Fruit fly (Drosophila melanogaster) whole organism, wandering third instar larva: ENCODE results near the gene CG11454.

Experiments used
- Abd-B ChIP-seq: fragments of >200 bp; optimal IDR thresholded peaks from 2 replicates; lab custom pipeline; 2017; ENCODE audit warnings: missing biosample characterization, missing genetic modification characterization
- CG9705 ChIP-seq: fragments of 200-800 bp; sonication (Bioruptor generic); optimal IDR thresholded peaks from 2 replicates; lab custom pipeline; 2018; ENCODE audit warnings: missing biosample characterization, mild to moderate bottlenecking, missing genetic modification characterization
- CrebA ChIP-seq: fragments of 200-800 bp; sonication (Bioruptor generic); optimal IDR thresholded peaks from 2 replicates; lab custom pipeline; 2016; ENCODE audit warnings: missing biosample characterization, mild to moderate bottlenecking, missing genetic modification characterization, borderline replicate concordance
- Dfd ChIP-seq: fragments of >200 bp; optimal IDR thresholded peaks from 2 replicates; lab custom pipeline; 2017; ENCODE audit warnings: missing biosample characterization, missing genetic modification characterization
- Dif ChIP-seq: fragments of 200-275, 200-300 bp; sonication (Bioruptor generic); optimal IDR thresholded peaks from 2 replicates; lab custom pipeline; 2018; ENCODE audit warnings: missing biosample characterization, missing genetic modification characterization; ENCODE audit not compliant: partially characterized antibody
- GATAd ChIP-seq: sonication (Bioruptor generic); optimal IDR thresholded peaks from 2 replicates; lab custom pipeline; 2016; ENCODE audit warnings: missing biosample characterization, missing genetic modification characterization
- HLH106 ChIP-seq: fragments of 200-800 bp; optimal IDR thresholded peaks from 3 replicates; lab custom pipeline; 2019; ENCODE audit warnings: missing biosample characterization, mild to moderate bottlenecking, missing genetic modification characterization, moderate library complexity
- Hnf4 ChIP-seq: fragments of 200-800 bp; sonication (Bioruptor generic); optimal IDR thresholded peaks from 2 replicates; lab custom pipeline; 2016; ENCODE audit warnings: missing biosample characterization, mild to moderate bottlenecking, missing genetic modification characterization
- Hr78 ChIP-seq: fragments of >200 bp; optimal IDR thresholded peaks from 2 replicates; lab custom pipeline; 2017; ENCODE audit warnings: missing biosample characterization, missing genetic modification characterization
- Hr83 ChIP-seq: fragments of 200-300 bp; sonication (Bioruptor generic); optimal IDR thresholded peaks from 2 replicates; lab custom pipeline; 2016; ENCODE audit warnings: missing biosample characterization, mild to moderate bottlenecking, missing genetic modification characterization, moderate library complexity; ENCODE audit not compliant: poor library complexity, severe bottlenecking
- Jra ChIP-seq: sonication (Bioruptor generic); optimal IDR thresholded peaks from 2 replicates; lab custom pipeline; 2016; ENCODE audit warnings: missing biosample characterization, missing genetic modification characterization
- Mio ChIP-seq: sonication (Bioruptor generic); optimal IDR thresholded peaks from 2 replicates; lab custom pipeline; 2016; ENCODE audit warnings: missing biosample characterization, missing genetic modification characterization
- Myc ChIP-seq: fragments of >200 bp; optimal IDR thresholded peaks from 2 replicates; lab custom pipeline; 2017
- N ChIP-seq: fragments of >200 bp; optimal IDR thresholded peaks from 2 replicates; lab custom pipeline; 2018; ENCODE audit warnings: missing biosample characterization, missing external identifiers, missing genetic modification characterization
- OdsH ChIP-seq: fragments of 200-800 bp; sonication (Bioruptor generic); optimal IDR thresholded peaks from 2 replicates; lab custom pipeline; 2016; ENCODE audit warnings: missing biosample characterization, mild to moderate bottlenecking, missing genetic modification characterization
- Rel ChIP-seq, 2 experiments: fragments of 200-800 bp; sonication (Bioruptor generic) in 1 of 2; optimal IDR thresholded peaks; 2 replicates in 1 of 2; 3 replicates in 1 of 2; lab custom pipeline; 2016 to 2019; ENCODE audit warnings: mild to moderate bottlenecking in 2 of 2, missing biosample characterization in 2 of 2, missing genetic modification characterization in 2 of 2, moderate library complexity in 1 of 2
- Sp1 ChIP-seq: fragments of 200-800 bp; sonication (Bioruptor generic); optimal IDR thresholded peaks from 3 replicates; lab custom pipeline; 2019; ENCODE audit warnings: missing biosample characterization, mild to moderate bottlenecking, missing genetic modification characterization, moderate library complexity
- Vsx2 ChIP-seq: fragments of 200-300, 225-300 bp; sonication (Bioruptor generic); optimal IDR thresholded peaks from 2 replicates; lab custom pipeline; 2018; ENCODE audit warnings: missing biosample characterization, missing genetic modification characterization; ENCODE audit not compliant: partially characterized antibody
- br ChIP-seq: fragments of 200-800 bp; sonication (Bioruptor generic); optimal IDR thresholded peaks from 2 replicates; lab custom pipeline; 2016; ENCODE audit warnings: missing biosample characterization, missing genetic modification characterization
- brk ChIP-seq: fragments of 200-800 bp; sonication (Bioruptor generic); optimal IDR thresholded peaks from 2 replicates; lab custom pipeline; 2016; ENCODE audit warnings: missing biosample characterization, mild to moderate bottlenecking, missing genetic modification characterization
- dl ChIP-seq, 2 experiments: fragments of 175-275, 200-275 bp in 1 of 2; fragments of 200-275 bp in 1 of 2; sonication (Bioruptor generic); optimal IDR thresholded peaks; lab custom pipeline; 2018; ENCODE audit warnings: mild to moderate bottlenecking in 2 of 2, missing biosample characterization in 2 of 2, missing genetic modification characterization in 2 of 2, moderate library complexity in 2 of 2; ENCODE audit not compliant: partially characterized antibody in 2 of 2, insufficient read depth in 1 of 2
- dmrt93B ChIP-seq: fragments of 200-800 bp; sonication (Bioruptor generic); optimal IDR thresholded peaks from 2 replicates; lab custom pipeline; 2018; ENCODE audit warnings: missing biosample characterization, mild to moderate bottlenecking, missing genetic modification characterization
- dsf ChIP-seq: sonication (Bioruptor generic); optimal IDR thresholded peaks from 2 replicates; lab custom pipeline; 2016; ENCODE audit warnings: missing biosample characterization, missing genetic modification characterization, borderline replicate concordance
- ey ChIP-seq: fragments of 200-800 bp; sonication (Bioruptor generic); optimal IDR thresholded peaks from 2 replicates; lab custom pipeline; 2016; ENCODE audit warnings: missing biosample characterization, missing genetic modification characterization
- foxo ChIP-seq, 2 experiments: fragments of 200-800 bp; sonication (Bioruptor generic); optimal IDR thresholded peaks; 2 replicates in 1 of 2; 3 replicates in 1 of 2; lab custom pipeline; 2016 to 2017; ENCODE audit warnings: missing biosample characterization in 2 of 2, missing genetic modification characterization in 2 of 2
- fru ChIP-seq: fragments of 200-800 bp; sonication (Bioruptor generic); optimal IDR thresholded peaks from 3 replicates; lab custom pipeline; 2016; ENCODE audit warnings: missing biosample characterization, mild to moderate bottlenecking, missing genetic modification characterization
- h ChIP-seq: fragments of 200-800 bp; sonication (Bioruptor generic); optimal IDR thresholded peaks from 3 replicates; lab custom pipeline; 2016; ENCODE audit warnings: missing biosample characterization, mild to moderate bottlenecking, missing genetic modification characterization
- jim ChIP-seq: fragments of 175-275, 200-325 bp; sonication (Bioruptor generic); optimal IDR thresholded peaks from 2 replicates; lab custom pipeline; 2016; ENCODE audit warnings: missing biosample characterization, mild to moderate bottlenecking, missing genetic modification characterization
- lola ChIP-seq: fragments of >200 bp; optimal IDR thresholded peaks from 2 replicates; lab custom pipeline; 2017; ENCODE audit warnings: missing biosample characterization, missing genetic modification characterization
- pan ChIP-seq: fragments of >200 bp; optimal IDR thresholded peaks from 2 replicates; lab custom pipeline; 2017
- psq ChIP-seq: fragments of 200-800 bp; sonication (Bioruptor generic); optimal IDR thresholded peaks from 3 replicates; lab custom pipeline; 2017; ENCODE audit warnings: missing biosample characterization, mild to moderate bottlenecking, missing genetic modification characterization, moderate library complexity
- rgr ChIP-seq: fragments of 200-800 bp; sonication (Bioruptor generic); optimal IDR thresholded peaks from 3 replicates; lab custom pipeline; 2016; ENCODE audit warnings: missing biosample characterization, mild to moderate bottlenecking, missing genetic modification characterization
- sage ChIP-seq: fragments of 200-800 bp; sonication (Bioruptor generic); optimal IDR thresholded peaks from 2 replicates; lab custom pipeline; 2016; ENCODE audit warnings: missing biosample characterization, mild to moderate bottlenecking, missing genetic modification characterization
- sv ChIP-seq: fragments of 200-800 bp; sonication (Bioruptor generic); optimal IDR thresholded peaks from 3 replicates; lab custom pipeline; 2016; ENCODE audit warnings: missing biosample characterization, missing genetic modification characterization
- tai ChIP-seq: sonication (Bioruptor generic); optimal IDR thresholded peaks from 2 replicates; lab custom pipeline; 2016; ENCODE audit warnings: missing biosample characterization, missing genetic modification characterization
- usp ChIP-seq: fragments of >200 bp; optimal IDR thresholded peaks from 2 replicates; lab custom pipeline; 2017; ENCODE audit warnings: missing biosample characterization, missing genetic modification characterization
- woc ChIP-seq: sonication (Bioruptor generic); optimal IDR thresholded peaks from 2 replicates; lab custom pipeline; 2016; ENCODE audit warnings: missing biosample characterization, mild to moderate bottlenecking, missing genetic modification characterization

The CG11454 gene

DNA sequence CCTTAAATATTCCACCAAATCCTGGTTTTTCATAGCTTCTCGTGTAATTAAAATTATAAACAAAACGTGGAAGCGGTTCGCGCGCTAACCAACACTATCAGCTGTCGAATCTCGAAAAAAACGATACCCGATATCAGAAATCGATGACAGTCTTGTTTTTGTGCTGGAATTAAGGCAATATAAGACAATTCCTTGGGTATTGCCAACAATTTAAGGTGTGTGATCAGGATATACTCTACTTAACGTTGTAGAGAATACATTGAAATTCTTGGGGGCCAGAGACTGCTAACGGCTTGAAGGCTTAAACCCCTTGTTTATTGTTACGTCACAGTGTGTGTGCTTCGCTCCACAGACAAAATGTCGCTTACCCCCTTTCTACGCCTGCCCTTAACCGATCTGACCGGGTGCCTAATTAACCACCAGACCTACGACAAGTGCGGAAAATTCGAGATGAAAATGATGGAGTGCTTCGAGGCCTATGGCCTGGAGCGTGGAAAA lies 12.1 kb downstream of the CG11454 start, which contains the start of gene Pus10:
TSS of gene Pus10 (minus strand) at position 91 of the 498 bp plus-strand sequence.
- TF ChIP-seq dl (GFP tag; optimal IDR thresholded peaks at IDR 0.05; lab: Kevin White, UChicago; ENCODE audit: insufficient read depth in 1 of 2, partially characterized antibody in 2 of 2) (no peak), ey (no peak), Rel (GFP tag; optimal IDR thresholded peaks at IDR 0.05; lab: Kevin White, UChicago) (no peak), Rel (tag; optimal IDR thresholded peaks at IDR 0.05; lab: Kevin White, UChicago) (no peak), h (GFP tag; lab: Kevin White, UChicago) (no peak), jim (GFP tag; lab: Kevin White, UChicago) (no peak), CrebA (no peak), Sp1 (GFP tag; lab: Kevin White, UChicago) (no peak), usp (GFP tag; lab: Kevin White, UChicago) (no peak), brk (GFP tag; lab: Kevin White, UChicago) (no peak), Dfd (GFP tag; lab: Kevin White, UChicago) (no peak), pan (lab: Kevin White, UChicago) (no peak), CG9705 (GFP tag; lab: Kevin White, UChicago) (no peak), tai (GFP tag; lab: Kevin White, UChicago) (no peak), Hnf4 (no peak), OdsH (GFP tag; lab: Kevin White, UChicago) (peak; percentile 4), foxo (GFP tag; optimal IDR thresholded peaks at IDR 0.05; lab: Kevin White, UChicago) (peak in 1 of 2 experiments; percentile 26), Mio (GFP tag; lab: Kevin White, UChicago) (no peak), rgr (GFP tag; lab: Kevin White, UChicago) (no peak), sv (GFP tag; lab: Kevin White, UChicago) (no peak), woc (no peak), Hr78 (GFP tag; lab: Kevin White, UChicago) (no peak), Dif (GFP tag; lab: Kevin White, UChicago) (no peak), fru (GFP tag; lab: Kevin White, UChicago) (no peak), lola (no peak), HLH106 (tag; lab: Kevin White, UChicago) (no peak), Jra (peak; percentile 35), dmrt93B (GFP tag; lab: Kevin White, UChicago) (no peak), GATAd (no peak), br (GFP tag; lab: Kevin White, UChicago) (no peak), psq (GFP tag; lab: Kevin White, UChicago) (no peak), dsf (no peak), Vsx2 (GFP tag; lab: Kevin White, UChicago) (peak; percentile 26), Hr83 (no peak), N (GFP tag; lab: Kevin White, UChicago) (no peak), sage (GFP tag; lab: Kevin White, UChicago) (no peak)

DNA sequence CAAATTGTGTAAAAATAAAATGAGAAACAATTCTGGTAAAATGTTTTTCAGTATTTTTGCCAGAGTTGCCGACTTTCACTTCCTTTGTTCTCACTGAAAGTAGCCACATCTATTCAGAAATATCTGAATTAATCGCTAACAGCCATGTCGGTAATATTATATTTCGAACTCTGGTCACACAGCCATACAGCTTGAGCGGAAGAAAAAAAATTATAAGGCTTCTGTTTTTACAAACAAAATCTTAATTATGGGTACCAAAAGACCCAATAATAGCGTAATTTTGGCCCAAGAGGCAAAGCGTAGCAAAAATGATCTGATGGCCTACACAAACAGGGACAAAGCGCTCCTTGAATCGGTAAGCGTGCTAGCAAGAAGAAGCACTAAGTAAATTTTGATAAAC lies 12.9 kb downstream of the CG11454 start, which contains the start of gene CG3436:
TSS of gene CG3436 (plus strand) at position 36 of the 400 bp plus-strand sequence.
- TF ChIP-seq rgr (GFP tag; lab: Kevin White, UChicago) (peak; percentile 47), Rel (GFP tag; optimal IDR thresholded peaks at IDR 0.05; lab: Kevin White, UChicago) (no peak), Rel (tag; optimal IDR thresholded peaks at IDR 0.05; lab: Kevin White, UChicago) (peak; percentile 0), h (GFP tag; lab: Kevin White, UChicago) (peak; percentile 3), Dif (GFP tag; lab: Kevin White, UChicago) (no peak)

DNA sequence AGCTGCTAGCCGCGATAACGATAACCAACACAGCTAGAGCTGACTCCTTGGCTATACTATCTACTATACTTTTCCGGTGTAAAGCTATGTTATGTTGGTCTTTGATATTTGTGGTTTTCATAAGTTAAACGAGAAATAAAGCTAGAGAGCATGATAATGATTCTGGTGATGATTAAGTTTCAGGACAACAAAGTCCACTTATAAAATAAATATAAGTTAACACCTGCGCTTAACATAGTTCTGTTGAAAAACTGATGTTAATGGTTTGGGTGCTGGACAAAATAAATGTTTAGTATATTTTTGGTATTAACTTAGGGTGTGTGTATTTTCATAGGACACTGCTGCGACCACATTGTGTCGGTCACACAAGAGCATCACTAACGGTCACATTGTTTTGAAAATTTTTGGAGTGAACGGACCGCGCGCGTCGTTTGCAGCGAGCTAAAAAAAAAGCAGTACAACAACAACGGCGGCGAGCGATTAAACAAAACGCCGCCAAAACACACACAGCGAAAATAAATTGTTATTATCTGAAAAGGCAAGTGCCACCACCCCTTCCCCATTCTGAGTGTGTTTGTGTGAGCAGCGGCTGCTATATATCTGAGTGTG lies 15.6 kb downstream of the CG11454 start, which contains the start of the genes CG33635 and spen:
TSS of gene CG33635 (minus strand) at position 16 of the 609 bp plus-strand sequence.
TSS of gene spen (plus strand) at position 384 of the 609 bp plus-strand sequence.
- TF ChIP-seq rgr (GFP tag; lab: Kevin White, UChicago) = peak; percentile 71
- TF ChIP-seq pan (lab: Kevin White, UChicago) = no peak
- peak; percentile 83 for TF ChIP-seq woc
- peak; percentile 7 for TF ChIP-seq Vsx2 (GFP tag; lab: Kevin White, UChicago)
- TF ChIP-seq Abd-B (GFP tag; lab: Kevin White, UChicago) = no peak
- no peak for TF ChIP-seq Jra
- TF ChIP-seq dsf = no peak
- TF ChIP-seq Hr83 = peak; percentile 70
- peak; percentile 72 for TF ChIP-seq Sp1 (GFP tag; lab: Kevin White, UChicago)
- TF ChIP-seq sage (GFP tag; lab: Kevin White, UChicago) = peak; percentile 69
- TF ChIP-seq usp (GFP tag; lab: Kevin White, UChicago) = no peak
- peak; percentile 34 for TF ChIP-seq br (GFP tag; lab: Kevin White, UChicago)
- peak; percentile 88 for TF ChIP-seq Myc (lab: Kevin White, UChicago)
- TF ChIP-seq Hr78 (GFP tag; lab: Kevin White, UChicago) = no peak
- TF ChIP-seq N (GFP tag; lab: Kevin White, UChicago) = no peak
- TF ChIP-seq brk (GFP tag; lab: Kevin White, UChicago) = peak; percentile 49
- TF ChIP-seq fru (GFP tag; lab: Kevin White, UChicago) = peak; percentile 22
- peak; percentile 55 for TF ChIP-seq psq (GFP tag; lab: Kevin White, UChicago)
- TF ChIP-seq ey = no peak
- TF ChIP-seq sv (GFP tag; lab: Kevin White, UChicago) = no peak
- TF ChIP-seq CrebA = no peak
- peak; percentile 50 for TF ChIP-seq OdsH (GFP tag; lab: Kevin White, UChicago)
- TF ChIP-seq jim (GFP tag; lab: Kevin White, UChicago) = peak; percentile 94
- TF ChIP-seq tai (GFP tag; lab: Kevin White, UChicago) = no peak
- no peak for TF ChIP-seq Mio (GFP tag; lab: Kevin White, UChicago)
- TF ChIP-seq GATAd = no peak
- no peak for TF ChIP-seq lola
- TF ChIP-seq foxo (GFP tag; optimal IDR thresholded peaks at IDR 0.05; lab: Kevin White, UChicago) = peak in 1 of 2 experiments; percentile 57
- peak; percentile 39 for TF ChIP-seq HLH106 (tag; lab: Kevin White, UChicago)
- TF ChIP-seq Dfd (GFP tag; lab: Kevin White, UChicago) = no peak
- TF ChIP-seq h (GFP tag; lab: Kevin White, UChicago) = peak; percentile 72
- no peak for TF ChIP-seq CG9705 (GFP tag; lab: Kevin White, UChicago)
- peak; percentile 53 for TF ChIP-seq Hnf4
- peak in 1 of 2 experiments; percentile 49 for TF ChIP-seq dl (GFP tag; optimal IDR thresholded peaks at IDR 0.05; lab: Kevin White, UChicago; ENCODE audit: insufficient read depth in 1 of 2, partially characterized antibody in 2 of 2)
- peak; percentile 22 for TF ChIP-seq Dif (GFP tag; lab: Kevin White, UChicago)
- TF ChIP-seq dmrt93B (GFP tag; lab: Kevin White, UChicago) = no peak
